Fruit fly (Drosophila melanogaster) whole organism, pupa: ENCODE measurements around the gene Cypl.

ENCODE experiments used
- CG12605 ChIP-seq: fragments of 200-800 bp; sonication (Bioruptor generic); IDR thresholded peaks from 2 replicates; pipeline ENCODE4 v1.3.6; 2022; ENCODE audit warnings: missing biosample characterization, missing genetic modification characterization
- CG4496 ChIP-seq: fragments of 200-800 bp; sonication (Bioruptor generic); IDR thresholded peaks from 3 replicates; pipeline ENCODE4 v1.3.6; 2022; ENCODE audit warnings: missing biosample characterization, missing genetic modification characterization
- CG8159 ChIP-seq: fragments of 200-800 bp; sonication (Bioruptor generic); optimal IDR thresholded peaks from 3 replicates; lab custom pipeline; 2018; ENCODE audit warnings: missing biosample characterization, mild to moderate bottlenecking, missing genetic modification characterization, moderate library complexity
- CG8301 ChIP-seq: fragments of 200-800 bp; sonication (Bioruptor generic); optimal IDR thresholded peaks from 2 replicates; lab custom pipeline; 2018; ENCODE audit warnings: missing biosample characterization, mild to moderate bottlenecking, missing genetic modification characterization
- CG9948 ChIP-seq: fragments of 200-800 bp; sonication (Bioruptor generic); optimal IDR thresholded peaks from 2 replicates; lab custom pipeline; 2018; ENCODE audit warnings: missing biosample characterization, mild to moderate bottlenecking, missing genetic modification characterization, moderate library complexity
- Snoo ChIP-seq: fragments of 200-800 bp; sonication (Bioruptor generic); optimal IDR thresholded peaks from 3 replicates; lab custom pipeline; 2017; ENCODE audit warnings: missing biosample characterization, mild to moderate bottlenecking, missing genetic modification characterization, inconsistent platforms
- gl ChIP-seq: fragments of 200-800 bp; sonication (Bioruptor generic); optimal IDR thresholded peaks from 2 replicates; lab custom pipeline; 2018; ENCODE audit warnings: missing biosample characterization, mild to moderate bottlenecking, missing genetic modification characterization

- TF ChIP-seq gl (tag; lab: Kevin White, UChicago) (no peak), CG8159 (no peak), CG4496 (GFP tag; lab: Robert Waterston, UW) (peak; percentile 79), Snoo (no peak), CG12605 (GFP tag; lab: Robert Waterston, UW) (peak; percentile 63), CG9948 (peak; percentile 49), CG8301 (tag; lab: Kevin White, UChicago) (peak; percentile 67)
Measured at dm6 chr3L:516948-517599, 25.7 kb downstream of the Cypl start.
